Fruit fly (Drosophila melanogaster) whole organism, prepupa: ENCODE results near the gene a10.

Experiments
- Blimp-1 ChIP-seq: fragments of 200-800 bp; sonication (Bioruptor generic); optimal IDR thresholded peaks from 3 replicates; lab custom pipeline; 2017; ENCODE audit warnings: missing biosample characterization, missing genetic modification characterization, mild to moderate bottlenecking, moderate library complexity, missing genetic modification reagents
- CG16779 ChIP-seq: fragments of 200-800 bp; sonication (Bioruptor generic); optimal IDR thresholded peaks from 3 replicates; lab custom pipeline; 2017; ENCODE audit warnings: missing biosample characterization, mild to moderate bottlenecking, missing genetic modification characterization
- CG32006 ChIP-seq: fragments of 200-800 bp; sonication (Bioruptor generic); optimal IDR thresholded peaks from 3 replicates; lab custom pipeline; 2017; ENCODE audit warnings: missing biosample characterization, mild to moderate bottlenecking, missing genetic modification characterization
- CG6792 ChIP-seq: fragments of 200-800 bp; sonication (Bioruptor generic); optimal IDR thresholded peaks from 3 replicates; lab custom pipeline; 2016; ENCODE audit warnings: missing biosample characterization, missing genetic modification characterization
- CG6854 ChIP-seq: fragments of 200-800 bp; sonication (Bioruptor generic); optimal IDR thresholded peaks from 2 replicates; lab custom pipeline; 2017; ENCODE audit warnings: missing biosample characterization, mild to moderate bottlenecking, missing genetic modification characterization
- CG8632 ChIP-seq: fragments of 200-800 bp; sonication (Bioruptor generic); optimal IDR thresholded peaks from 3 replicates; lab custom pipeline; 2016; ENCODE audit warnings: missing biosample characterization, missing genetic modification characterization
- Hr4 ChIP-seq: fragments of 200-800 bp; sonication (Bioruptor generic); optimal IDR thresholded peaks from 3 replicates; lab custom pipeline; 2016; ENCODE audit warnings: missing biosample characterization, missing genetic modification characterization
- cyc ChIP-seq: fragments of 200-800 bp; sonication (Bioruptor generic); optimal IDR thresholded peaks from 3 replicates; lab custom pipeline; 2016; ENCODE audit warnings: missing biosample characterization, missing genetic modification characterization

DNA sequence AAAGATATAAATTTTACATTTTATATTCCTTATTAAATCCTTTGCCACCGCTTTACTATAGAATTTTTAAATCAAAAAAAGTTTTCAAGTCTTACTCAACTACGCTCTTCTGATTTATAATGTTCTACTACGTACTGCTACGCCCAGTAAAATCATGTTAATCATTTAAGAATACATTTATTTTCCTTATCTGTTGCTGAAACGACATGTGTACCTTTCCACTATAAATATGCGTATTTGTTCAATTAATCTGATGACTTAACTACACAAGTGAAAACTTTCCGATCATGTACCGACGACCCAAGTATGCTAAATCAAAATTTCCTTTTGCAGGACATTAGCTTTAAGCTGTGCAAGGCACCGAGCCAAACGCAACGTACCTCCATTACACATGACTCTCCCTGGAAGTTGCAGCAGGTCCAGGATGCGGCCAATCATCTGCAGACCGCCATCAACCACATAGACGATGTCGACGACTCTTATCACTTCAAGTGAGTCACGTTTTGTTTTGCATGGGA is 28.9 kb upstream of the a10 start:
- TF ChIP-seq CG16779 (tag; lab: Kevin White, UChicago) (no peak), CG8632 (GFP tag; lab: Kevin White, UChicago) (peak; percentile 5), cyc (no peak), CG6854 (no peak), Blimp-1 (GFP tag; lab: Kevin White, UChicago) (no peak), Hr4 (no peak), CG6792 (GFP tag; lab: Kevin White, UChicago) (no peak), CG32006 (GFP tag; lab: Kevin White, UChicago) (no peak)
